Worm (Caenorhabditis elegans) whole organism, young adult: ENCODE results near the gene K09E4.1.

ENCODE experiments used
- B0019.2 ChIP-seq: fragments of 200-800 bp; sonication (Bioruptor generic); conservative IDR thresholded peaks from 2 replicates; pipeline ENCODE4 v1.3.6; 2022; ENCODE audit warnings: missing genetic modification reagents, missing genetic modification characterization, missing compliant biosample characterization
- B0336.3 ChIP-seq: fragments of 200-800 bp; sonication (Bioruptor generic); IDR thresholded peaks from 2 replicates; pipeline ENCODE4 v1.3.6; 2022; ENCODE audit warnings: missing genetic modification characterization, missing compliant biosample characterization
- D2030.7 ChIP-seq: fragments of 200-800 bp; sonication (Bioruptor generic); IDR thresholded peaks from 2 replicates; pipeline ENCODE4 v1.3.6; 2022; ENCODE audit warnings: missing genetic modification reagents, missing genetic modification characterization, missing compliant biosample characterization
- F22D6.2 ChIP-seq: sonication (generic microtip); optimal IDR thresholded peaks from 2 replicates; lab custom pipeline; 2016; ENCODE audit warnings: mild to moderate bottlenecking, missing genetic modification characterization, missing compliant biosample characterization
- F37B4.10 ChIP-seq: fragments of 200-800 bp; sonication (Bioruptor generic); IDR thresholded peaks from 2 replicates; pipeline ENCODE4 v1.3.6; 2022; ENCODE audit warnings: missing genetic modification characterization, missing compliant biosample characterization
- F49E8.2 ChIP-seq: sonication (generic microtip); optimal IDR thresholded peaks from 3 replicates; lab custom pipeline; 2017; ENCODE audit warnings: missing genetic modification characterization, mild to moderate bottlenecking, missing compliant biosample characterization, antibody characterized with exemption, moderate library complexity; ENCODE audit not compliant: insufficient read depth
- F57A8.1 ChIP-seq: fragments of 200-800 bp; sonication (Bioruptor generic); optimal IDR thresholded peaks from 2 replicates; lab custom pipeline; 2018; ENCODE audit warnings: mild to moderate bottlenecking, missing genetic modification characterization, moderate library complexity, missing compliant biosample characterization
- T26A5.8 ChIP-seq: sonication (generic microtip); optimal IDR thresholded peaks from 2 replicates; lab custom pipeline; 2016; ENCODE audit warnings: missing genetic modification characterization, missing compliant biosample characterization
- ZK185.1 ChIP-seq: sonication (generic microtip); optimal IDR thresholded peaks from 2 replicates; lab custom pipeline; 2016; ENCODE audit warnings: mild to moderate bottlenecking, missing genetic modification characterization, missing compliant biosample characterization; ENCODE audit not compliant: poor library complexity, severe bottlenecking
- atf-7 ChIP-seq: sonication (generic microtip); optimal IDR thresholded peaks from 2 replicates; lab custom pipeline; 2017; ENCODE audit warnings: mild to moderate bottlenecking, missing genetic modification characterization, missing compliant biosample characterization
- attf-3 ChIP-seq: fragments of 200-800 bp; sonication (Bioruptor generic); conservative IDR thresholded peaks from 2 replicates; pipeline ENCODE4 v1.3.6; 2022; ENCODE audit warnings: missing genetic modification reagents, missing genetic modification characterization, missing compliant biosample characterization
- attf-5 ChIP-seq: fragments of 200-800 bp; sonication (Bioruptor generic); optimal IDR thresholded peaks from 2 replicates; lab custom pipeline; 2018; ENCODE audit warnings: mild to moderate bottlenecking, missing genetic modification characterization, missing compliant biosample characterization
- attf-6 ChIP-seq: fragments of 200-800 bp; sonication (Bioruptor generic); IDR thresholded peaks from 2 replicates; pipeline ENCODE4 v1.3.6; 2022; ENCODE audit warnings: missing genetic modification reagents, missing genetic modification characterization, missing compliant biosample characterization
- ccch-3 ChIP-seq: fragments of 200-800 bp; sonication (Bioruptor generic); optimal IDR thresholded peaks from 2 replicates; lab custom pipeline; 2018; ENCODE audit warnings: mild to moderate bottlenecking, missing genetic modification characterization, missing compliant biosample characterization
- cebp-1 ChIP-seq, 2 experiments: fragments of 200-800 bp in 1 of 2; sonication (Bioruptor generic) in 1 of 2; sonication (generic microtip) in 1 of 2; IDR thresholded peaks in 1 of 2; optimal IDR thresholded peaks in 1 of 2; 2 replicates each; pipeline versions ENCODE4 v1.3.6 to Lab custom; 2017 to 2022; ENCODE audit warnings: missing compliant biosample characterization in 2 of 2, missing genetic modification characterization in 2 of 2, mild to moderate bottlenecking in 1 of 2, missing genetic modification reagents in 1 of 2, moderate library complexity in 1 of 2
- cebp-2 ChIP-seq: fragments of 200-800 bp; sonication (Bioruptor generic); IDR thresholded peaks from 2 replicates; pipeline ENCODE4 v1.3.6; 2022; ENCODE audit warnings: missing genetic modification characterization, missing compliant biosample characterization
- ceh-58 ChIP-seq: fragments of 200-800 bp; sonication (Bioruptor generic); IDR thresholded peaks from 2 replicates; pipeline ENCODE4 v1.3.6; 2022; ENCODE audit warnings: missing genetic modification characterization, missing compliant biosample characterization
- ceh-79 ChIP-seq: sonication (generic microtip); optimal IDR thresholded peaks from 2 replicates; lab custom pipeline; 2017; ENCODE audit warnings: mild to moderate bottlenecking, missing genetic modification characterization, missing compliant biosample characterization
- chd-7 ChIP-seq: sonication (generic microtip); optimal IDR thresholded peaks from 2 replicates; lab custom pipeline; 2016; ENCODE audit warnings: mild to moderate bottlenecking, missing genetic modification characterization, moderate library complexity, missing compliant biosample characterization
- dox-1 ChIP-seq: fragments of 200-800 bp; sonication (Bioruptor generic); IDR thresholded peaks from 2 replicates; pipeline ENCODE4 v1.3.6; 2022; ENCODE audit warnings: missing genetic modification reagents, missing genetic modification characterization, missing compliant biosample characterization
- ets-4 ChIP-seq: fragments of 200-800 bp; sonication (Bioruptor generic); optimal IDR thresholded peaks from 2 replicates; lab custom pipeline; 2018; ENCODE audit warnings: mild to moderate bottlenecking, missing genetic modification characterization, missing compliant biosample characterization
- him-1 ChIP-seq: sonication (generic microtip); optimal IDR thresholded peaks from 2 replicates; lab custom pipeline; 2016; ENCODE audit warnings: missing genotype, missing genetic modification reagents, missing genetic modification characterization, missing compliant biosample characterization
- hlh-12 ChIP-seq: sonication (generic microtip); optimal IDR thresholded peaks from 2 replicates; lab custom pipeline; 2016; ENCODE audit warnings: missing genetic modification characterization, missing compliant biosample characterization
- hmg-20 ChIP-seq: fragments of 200-800 bp; sonication (Bioruptor generic); IDR thresholded peaks from 2 replicates; pipeline ENCODE4 v1.3.6; 2022; ENCODE audit warnings: missing genetic modification reagents, missing genetic modification characterization, missing compliant biosample characterization
- hsf-1 ChIP-seq: fragments of 200-800 bp; sonication (Bioruptor generic); IDR thresholded peaks from 2 replicates; pipeline ENCODE4 v1.3.6; 2022; ENCODE audit warnings: missing genetic modification reagents, missing genetic modification characterization, missing compliant biosample characterization
- lin-26 ChIP-seq: fragments of 200-800 bp; sonication (Bioruptor generic); IDR thresholded peaks from 2 replicates; pipeline ENCODE4 v1.3.6; 2022; ENCODE audit warnings: missing genetic modification reagents, missing genetic modification characterization, missing compliant biosample characterization
- lin-40 ChIP-seq: sonication (generic microtip); optimal IDR thresholded peaks from 2 replicates; lab custom pipeline; 2016; ENCODE audit warnings: missing genetic modification characterization, mild to moderate bottlenecking, missing compliant biosample characterization, missing genotype, missing genetic modification reagents
- lir-1 ChIP-seq: fragments of 200-800 bp; sonication (Bioruptor generic); conservative IDR thresholded peaks from 2 replicates; pipeline ENCODE4 v1.3.6; 2022; ENCODE audit warnings: missing genetic modification reagents, missing genetic modification characterization, missing compliant biosample characterization
- madf-8 ChIP-seq: fragments of 200-800 bp; sonication (Bioruptor generic); conservative IDR thresholded peaks from 2 replicates; pipeline ENCODE4 v1.3.6; 2022; ENCODE audit warnings: missing genetic modification reagents, missing genetic modification characterization, missing compliant biosample characterization
- mes-4 ChIP-seq: sonication (generic microtip); optimal IDR thresholded peaks from 2 replicates; lab custom pipeline; 2016; ENCODE audit warnings: missing genotype, missing genetic modification characterization, missing compliant biosample characterization
- nfya-2 ChIP-seq: fragments of 200-800 bp; sonication (Bioruptor generic); IDR thresholded peaks from 2 replicates; pipeline ENCODE4 v1.3.6; 2022; ENCODE audit warnings: missing genetic modification reagents, missing genetic modification characterization, missing compliant biosample characterization
- nhr-120 ChIP-seq: fragments of 200-800 bp; sonication (Bioruptor generic); IDR thresholded peaks from 2 replicates; pipeline ENCODE4 v1.3.6; 2022; ENCODE audit warnings: missing genetic modification characterization, missing compliant biosample characterization
- nhr-80 ChIP-seq: sonication (generic microtip); optimal IDR thresholded peaks from 2 replicates; lab custom pipeline; 2016; ENCODE audit warnings: missing genetic modification characterization, missing compliant biosample characterization
- nhr-90 ChIP-seq: sonication (generic microtip); optimal IDR thresholded peaks from 2 replicates; lab custom pipeline; 2016; ENCODE audit warnings: missing genotype, mild to moderate bottlenecking, missing genetic modification characterization, missing compliant biosample characterization
- rcor-1 ChIP-seq: fragments of 200-800 bp; sonication (Bioruptor generic); IDR thresholded peaks from 2 replicates; pipeline ENCODE4 v1.3.6; 2022; ENCODE audit warnings: missing genetic modification reagents, missing genetic modification characterization, missing compliant biosample characterization
- rpc-1 ChIP-seq, 2 experiments: fragments of 150-350 bp in 1 of 2; sonication (generic microtip) in 1 of 2; optimal IDR thresholded peaks; 2 replicates each; lab custom pipeline; 2014 to 2018; ENCODE audit warnings: missing biosample characterization in 1 of 2, missing genetic modification characterization in 1 of 2, missing genetic modification reagents in 1 of 2, missing genotype in 1 of 2
- unc-130 ChIP-seq: sonication (generic microtip); optimal IDR thresholded peaks from 2 replicates; lab custom pipeline; 2016; ENCODE audit warnings: missing genetic modification reagents, missing genetic modification characterization, missing compliant biosample characterization
- unc-62 ChIP-seq: fragments of 150-350 bp; optimal IDR thresholded peaks from 2 replicates; lab custom pipeline; 2014; ENCODE audit warnings: missing biosample characterization, missing genetic modification reagents, missing genetic modification characterization
- ztf-18 ChIP-seq: sonication (generic microtip); optimal IDR thresholded peaks from 2 replicates; lab custom pipeline; 2016; ENCODE audit warnings: missing genotype, mild to moderate bottlenecking, missing genetic modification characterization, missing compliant biosample characterization
- ztf-25 ChIP-seq: fragments of 200-800 bp; sonication (Bioruptor generic); IDR thresholded peaks from 2 replicates; pipeline ENCODE4 v1.3.6; 2022; ENCODE audit warnings: missing genetic modification reagents, missing genetic modification characterization, missing compliant biosample characterization
- ztf-28 ChIP-seq: fragments of 200-800 bp; sonication (Bioruptor generic); IDR thresholded peaks from 2 replicates; pipeline ENCODE4 v1.3.6; 2022; ENCODE audit warnings: missing genetic modification reagents, missing genetic modification characterization, missing compliant biosample characterization

The K09E4.1 gene

DNA sequence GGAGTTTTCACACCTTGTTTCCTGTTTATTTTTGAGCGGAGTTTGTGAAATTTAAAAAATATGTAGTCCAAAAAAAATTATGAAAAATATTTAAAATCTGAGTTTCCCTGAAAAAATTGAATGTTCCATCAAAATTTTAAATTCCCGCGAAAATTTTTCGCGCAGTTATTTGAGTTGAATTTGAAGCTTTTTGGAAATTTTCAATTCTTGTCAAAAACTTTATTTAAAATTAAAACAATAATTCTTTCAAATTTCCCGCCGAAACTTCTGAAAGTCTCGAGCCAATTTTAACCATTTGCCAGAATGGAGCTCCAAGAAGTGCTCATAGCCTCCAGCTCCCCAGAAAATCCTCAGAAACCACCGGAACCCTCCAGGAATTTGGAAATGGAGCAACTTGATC is 33.2 kb upstream of the K09E4.1 start, which contains the start of gene gur-4:
gur-4 (plus strand) TSS at position 301 of the 400 bp plus-strand sequence.
- TF ChIP-seq ZK185.1 (tag; lab: Kevin White, UChicago) (no peak), hlh-12 (no peak), ztf-18 (tag; lab: Kevin White, UChicago) (no peak), unc-62 (GFP tag; lab: Kevin White, UChicago) (no peak)

DNA sequence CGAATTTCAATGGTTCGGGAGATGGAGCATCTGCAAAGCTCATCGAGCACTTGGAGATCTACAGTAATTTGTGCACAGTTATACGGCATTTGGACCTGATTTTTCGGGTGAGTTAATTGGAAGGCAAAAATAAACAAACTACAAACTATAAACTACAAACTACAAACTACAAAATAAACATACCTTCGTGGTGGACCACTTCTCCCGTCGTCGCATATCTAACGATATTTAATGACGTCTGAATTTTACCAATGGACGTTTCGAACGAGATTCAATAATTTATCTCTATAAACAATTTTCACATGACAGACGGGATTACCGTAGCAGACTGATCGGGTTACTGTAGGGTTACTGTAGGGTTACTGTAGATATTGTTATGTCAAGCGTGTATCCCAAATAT is 31.5 kb upstream of the K09E4.1 start:
- TF ChIP-seq F49E8.2 (tag; lab: Kevin White, UChicago) (no peak), chd-7 (no peak), unc-130 (GFP tag; lab: Kevin White, UChicago) (no peak), madf-8 (GFP tag; lab: Robert Waterston, UW) (no peak), ztf-28 (no peak), attf-5 (GFP tag; lab: Kevin White, UChicago) (no peak), ztf-25 (GFP tag; lab: Robert Waterston, UW) (no peak), rpc-1 (optimal IDR thresholded peaks at IDR 0.05; lab: Kevin White, UChicago) (no peak), rpc-1 (tag; optimal IDR thresholded peaks at IDR 0.05; lab: Kevin White, UChicago) (no peak), cebp-1 (GFP tag; IDR thresholded peaks at IDR 0.05; lab: Robert Waterston, UW) (no peak), cebp-1 (tag; optimal IDR thresholded peaks at IDR 0.05; lab: Kevin White, UChicago) (no peak), hsf-1 (no peak), attf-6 (GFP tag; lab: Robert Waterston, UW) (no peak), atf-7 (tag; lab: Kevin White, UChicago) (no peak), lin-26 (GFP tag; lab: Robert Waterston, UW) (no peak), B0019.2 (GFP tag; lab: Robert Waterston, UW) (no peak), ets-4 (no peak), nhr-90 (tag; lab: Kevin White, UChicago) (no peak), attf-3 (GFP tag; lab: Robert Waterston, UW) (no peak), D2030.7 (no peak), rcor-1 (GFP tag; lab: Robert Waterston, UW) (no peak), mes-4 (tag; lab: Kevin White, UChicago) (no peak)

DNA sequence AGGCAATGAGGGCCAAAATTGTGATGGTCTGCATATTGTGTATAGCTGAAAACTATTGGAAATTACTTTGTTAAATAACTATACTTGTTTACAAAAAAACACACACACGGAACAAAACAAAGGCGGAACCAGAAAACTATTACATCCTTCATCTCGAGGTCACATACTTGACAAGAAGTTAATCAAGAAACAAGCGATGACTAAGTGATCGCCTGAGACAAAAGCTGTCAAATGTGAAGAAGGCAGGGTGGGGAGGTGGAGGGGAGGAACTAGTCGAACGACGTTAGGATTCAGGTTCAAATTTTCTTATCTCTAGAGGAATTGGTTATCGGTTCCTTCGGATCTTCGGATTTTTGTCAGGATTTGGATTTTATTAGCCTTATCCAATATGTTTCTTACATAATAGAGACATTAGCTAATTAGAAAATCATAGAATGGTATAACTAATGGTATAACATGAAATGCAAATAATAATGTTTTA is 28.4 kb upstream of the K09E4.1 start, which contains the start of gene cpg-7:
cpg-7 (minus strand) TSS at position 51 of the 481 bp plus-strand sequence.
- TF ChIP-seq nhr-120 (no peak), him-1 (tag; lab: Kevin White, UChicago) (no peak), ceh-58 (GFP tag; lab: Robert Waterston, UW) (no peak), F57A8.1 (no peak), hmg-20 (GFP tag; lab: Robert Waterston, UW) (no peak), nhr-80 (no peak), ccch-3 (GFP tag; lab: Kevin White, UChicago) (no peak), lin-40 (tag; lab: Kevin White, UChicago) (no peak), F22D6.2 (tag; lab: Kevin White, UChicago) (no peak), atf-7 (tag; lab: Kevin White, UChicago) (no peak)

DNA sequence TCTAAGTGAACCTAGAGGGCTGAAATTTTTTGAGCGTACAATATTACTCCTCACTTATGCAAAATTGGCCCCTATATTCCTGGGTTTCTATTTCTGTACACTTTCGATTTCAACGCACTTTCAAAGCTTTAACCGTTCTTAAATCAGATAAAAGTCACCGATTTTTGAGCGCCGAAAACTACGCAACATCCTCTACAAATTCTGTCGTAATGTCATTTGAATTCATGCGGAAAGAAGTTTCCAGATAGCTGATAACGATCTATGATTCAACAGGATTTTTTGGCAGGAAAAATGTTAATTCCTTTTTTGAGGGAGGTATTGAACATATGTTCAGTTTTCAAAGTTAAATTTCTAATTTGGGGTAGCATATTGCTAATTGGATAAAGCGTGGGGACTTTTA is 24.8 kb upstream of the K09E4.1 start:
- TF ChIP-seq B0336.3 (GFP tag; lab: Robert Waterston, UW) (no peak), cebp-2 (GFP tag; lab: Robert Waterston, UW) (no peak), nfya-2 (GFP tag; lab: Robert Waterston, UW) (no peak), ceh-79 (no peak), ccch-3 (GFP tag; lab: Kevin White, UChicago) (no peak), T26A5.8 (no peak), atf-7 (tag; lab: Kevin White, UChicago) (no peak), hlh-12 (no peak), dox-1 (GFP tag; lab: Robert Waterston, UW) (no peak), lir-1 (no peak), F37B4.10 (no peak)
